Fruit fly (Drosophila melanogaster) ovary, adult (tissue): Measurements from ENCODE around the gene CG5805.

Source experiments
- CG17801 ChIP-seq: fragments of 200-800 bp; optimal IDR thresholded peaks from 2 replicates; lab custom pipeline; 2019; ENCODE audit warnings: missing biosample characterization, mild to moderate bottlenecking, missing genetic modification characterization, moderate library complexity; ENCODE audit not compliant: partially characterized antibody

Gene CG5805

dm6 chr3R:24787042-24787565, at the start of gene CG5805:
Gene CG5805 (minus strand): TSS chr3R:24787421.
- TF ChIP-seq CG17801: peak; percentile 56

- no peak for TF ChIP-seq CG17801
Measured at dm6 chr3R:24833652-24834051, 46.4 kb upstream of the CG5805 start, which contains the start of gene sosie. Gene sosie (plus strand): TSS chr3R:24833952.

- peak; percentile 60 for TF ChIP-seq CG17801
Measured at dm6 chr3R:24829887-24830351, 42.7 kb upstream of the CG5805 start, which contains the start of the genes Kaz and CG43273. Gene Kaz (minus strand): TSS chr3R:24829959. Gene CG43273 (plus strand): TSS chr3R:24830301.

dm6 chr3R:24828234-24828633, 41.0 kb upstream of the CG5805 start, which contains the start of gene RabX4:
Gene RabX4 (minus strand): TSS chr3R:24828409.
- TF ChIP-seq CG17801: no peak

dm6 chr3R:24825548-24825947, 38.3 kb upstream of the CG5805 start, which contains the start of gene niki:
Gene niki (minus strand): TSS chr3R:24825648.
- no peak for TF ChIP-seq CG17801

dm6 chr3R:24823061-24823460, 35.8 kb upstream of the CG5805 start:
- no peak for TF ChIP-seq CG17801

dm6 chr3R:24816993-24817854, 30.0 kb upstream of the CG5805 start, which contains the start of the genes CG5808 and Saf-B:
Gene CG5808 (minus strand): TSS chr3R:24817007.
Gene Saf-B (plus strand): TSS chr3R:24817464.
- no peak for TF ChIP-seq CG17801

dm6 chr3R:24813637-24814301, 26.5 kb upstream of the CG5805 start, which contains the start of the genes lili and CG34150:
Gene lili (minus strand): TSS chr3R:24814012.
Gene CG34150 (plus strand): TSS chr3R:24814262.
- TF ChIP-seq CG17801: peak; percentile 81

- no peak for TF ChIP-seq CG17801
Measured at dm6 chr3R:24812987-24813636, 25.9 kb upstream of the CG5805 start.

dm6 chr3R:24812394-24812793, 25.2 kb upstream of the CG5805 start:
- no peak for TF ChIP-seq CG17801

- peak; percentile 73 for TF ChIP-seq CG17801
Measured at dm6 chr3R:24810844-24811625, 23.8 kb upstream of the CG5805 start.

dm6 chr3R:24809576-24810279, 22.5 kb upstream of the CG5805 start:
- TF ChIP-seq CG17801: no peak

dm6 chr3R:24807321-24807720, 20.1 kb upstream of the CG5805 start, which contains the start of gene CG6980:
Gene CG6980 (plus strand): TSS chr3R:24807621.
- no peak for TF ChIP-seq CG17801

dm6 chr3R:24805048-24805447, 17.8 kb upstream of the CG5805 start, which contains the start of gene polybromo:
Gene polybromo (minus strand): TSS chr3R:24805259.
- TF ChIP-seq CG17801: no peak

dm6 chr3R:24799503-24799902, 12.3 kb upstream of the CG5805 start, which contains the start of gene Ude:
Gene Ude (minus strand): TSS chr3R:24799668.
- no peak for TF ChIP-seq CG17801
